Worm (Caenorhabditis elegans): ENCODE measurements around the gene F36G3.3.

The F36G3.3 gene

ce11 chrX:9805426-9805825 is 6.8 kb downstream of the F36G3.3 start:
- TF ChIP-seq peb-1 (tag; optimal IDR thresholded peaks at IDR 0.05) = no peak
- TF ChIP-seq elt-1 (tag; optimal IDR thresholded peaks at IDR 0.05) = no peak
- TF ChIP-seq ztf-4 (tag; optimal IDR thresholded peaks at IDR 0.05) = no peak
- no peak for TF ChIP-seq unc-39 (tag; optimal IDR thresholded peaks at IDR 0.05)
- TF ChIP-seq nhr-21 (tag; optimal IDR thresholded peaks at IDR 0.05) = no peak
- no peak for TF ChIP-seq mab-5 (tag; optimal IDR thresholded peaks at IDR 0.05)
- peak; percentile 8 for TF ChIP-seq sma-9 (GFP tag; optimal IDR thresholded peaks at IDR 0.05)
- no peak for TF ChIP-seq sma-9 (tag; optimal IDR thresholded peaks at IDR 0.05)
- TF ChIP-seq F13H6.1 (tag; optimal IDR thresholded peaks at IDR 0.05) = no peak
- no peak for TF ChIP-seq lin-11 (tag; optimal IDR thresholded peaks at IDR 0.05)

DNA sequence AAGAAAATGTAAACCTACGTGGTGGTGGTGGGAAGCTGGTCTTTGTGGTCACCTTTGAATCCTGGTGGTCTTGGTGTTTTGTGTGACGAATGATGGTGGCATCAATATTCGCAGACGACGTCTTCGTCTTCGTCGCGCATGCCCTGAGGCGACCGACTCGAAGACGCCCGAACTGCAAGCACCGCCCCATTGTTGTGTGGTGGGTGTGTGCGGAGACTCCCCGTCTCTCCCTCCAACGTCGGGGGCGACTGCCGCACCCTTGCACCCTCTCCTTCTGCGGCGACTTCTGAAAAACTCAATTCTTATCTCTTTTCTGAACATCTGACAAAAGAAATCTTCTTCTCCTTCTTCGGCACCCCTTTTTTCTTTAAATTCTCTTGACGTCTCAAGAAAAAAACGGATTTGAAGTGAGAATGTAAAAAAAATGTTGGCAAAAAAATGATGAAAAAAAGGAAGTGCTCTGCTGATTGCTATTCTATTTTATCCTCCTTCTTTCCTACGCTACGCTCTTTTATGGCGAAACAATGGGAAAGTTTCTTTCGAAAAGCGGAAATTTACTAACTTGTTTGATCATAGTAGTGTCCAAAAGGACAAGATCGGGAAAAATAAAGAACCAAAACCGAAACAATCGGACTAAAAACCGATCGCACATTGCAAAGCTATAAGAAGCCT is 8.9 kb downstream of the F36G3.3 start, which contains the start of gene lgc-47:
lgc-47 (minus strand) TSS at position 286 of the 672 bp plus-strand sequence.
- TF ChIP-seq nhr-129 (tag; optimal IDR thresholded peaks at IDR 0.05) (no peak), ztf-1 (GFP tag; conservative IDR thresholded peaks at IDR 0.05) (no peak), nhr-6 (tag; optimal IDR thresholded peaks at IDR 0.05) (no peak), lin-11 (tag; optimal IDR thresholded peaks at IDR 0.05) (no peak)

- no peak for TF ChIP-seq ZK546.5 (tag; optimal IDR thresholded peaks at IDR 0.05)
- no peak for TF ChIP-seq skn-1 (tag; optimal IDR thresholded peaks at IDR 0.05)
- TF ChIP-seq sma-9 (GFP tag; optimal IDR thresholded peaks at IDR 0.05) = peak; percentile 48
- no peak for TF ChIP-seq sma-9 (tag; optimal IDR thresholded peaks at IDR 0.05)
- peak; percentile 24 for TF ChIP-seq unc-55 (GFP tag; optimal IDR thresholded peaks at IDR 0.05)
- peak; percentile 37 for TF ChIP-seq nhr-129 (tag; optimal IDR thresholded peaks at IDR 0.05)
- no peak for TF ChIP-seq Y55F3AM.14 (GFP tag; optimal IDR thresholded peaks at IDR 0.05)
- TF ChIP-seq zag-1 (tag; optimal IDR thresholded peaks at IDR 0.05) = peak; percentile 58
- TF ChIP-seq sma-3 (GFP tag; optimal IDR thresholded peaks at IDR 0.05) = no peak
- TF ChIP-seq elt-3 (tag; optimal IDR thresholded peaks at IDR 0.05) = no peak
- TF ChIP-seq unc-39 (tag; optimal IDR thresholded peaks at IDR 0.05) = no peak
- TF ChIP-seq C34F6.9 (tag; optimal IDR thresholded peaks at IDR 0.05) = peak; percentile 55
- no peak for TF ChIP-seq aly-2 (tag; optimal IDR thresholded peaks at IDR 0.05)
- TF ChIP-seq crh-2 (tag; optimal IDR thresholded peaks at IDR 0.05) = peak; percentile 23
- TF ChIP-seq peb-1 (tag; optimal IDR thresholded peaks at IDR 0.05) = no peak
- TF ChIP-seq lin-39 (tag; optimal IDR thresholded peaks at IDR 0.05) = no peak
Measured at ce11 chrX:9814132-9814811, 15.6 kb downstream of the F36G3.3 start.

DNA sequence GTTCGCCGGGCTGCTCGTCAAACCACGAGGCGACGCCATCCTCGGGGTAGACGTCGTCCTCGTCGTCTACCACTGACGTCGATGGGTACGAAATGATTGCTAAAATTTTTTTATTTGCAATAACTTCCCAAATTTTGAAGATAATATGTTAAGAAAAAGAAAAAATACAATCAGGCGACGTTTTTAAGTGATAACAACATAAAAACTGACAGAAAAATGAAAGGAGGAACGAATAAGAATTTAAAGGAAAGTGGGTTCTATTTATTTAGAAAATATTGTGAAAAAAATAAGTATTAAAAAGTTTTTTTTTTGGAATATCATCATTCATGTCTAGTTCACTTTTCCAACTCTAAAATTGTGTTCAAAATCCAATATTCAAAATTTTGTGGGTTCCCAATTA is 23.5 kb downstream of the F36G3.3 start, which contains the start of gene dpy-22:
dpy-22 (minus strand) TSS at position 101 of the 400 bp plus-strand sequence.
- TF ChIP-seq nhr-237 (tag; optimal IDR thresholded peaks at IDR 0.05) = no peak
- TF ChIP-seq mbf-1 (tag; optimal IDR thresholded peaks at IDR 0.05) = no peak
- no peak for TF ChIP-seq mab-5 (tag; optimal IDR thresholded peaks at IDR 0.05)
- TF ChIP-seq ztf-1 (GFP tag; conservative IDR thresholded peaks at IDR 0.05) = no peak
- no peak for TF ChIP-seq alr-1 (tag; optimal IDR thresholded peaks at IDR 0.05)

DNA sequence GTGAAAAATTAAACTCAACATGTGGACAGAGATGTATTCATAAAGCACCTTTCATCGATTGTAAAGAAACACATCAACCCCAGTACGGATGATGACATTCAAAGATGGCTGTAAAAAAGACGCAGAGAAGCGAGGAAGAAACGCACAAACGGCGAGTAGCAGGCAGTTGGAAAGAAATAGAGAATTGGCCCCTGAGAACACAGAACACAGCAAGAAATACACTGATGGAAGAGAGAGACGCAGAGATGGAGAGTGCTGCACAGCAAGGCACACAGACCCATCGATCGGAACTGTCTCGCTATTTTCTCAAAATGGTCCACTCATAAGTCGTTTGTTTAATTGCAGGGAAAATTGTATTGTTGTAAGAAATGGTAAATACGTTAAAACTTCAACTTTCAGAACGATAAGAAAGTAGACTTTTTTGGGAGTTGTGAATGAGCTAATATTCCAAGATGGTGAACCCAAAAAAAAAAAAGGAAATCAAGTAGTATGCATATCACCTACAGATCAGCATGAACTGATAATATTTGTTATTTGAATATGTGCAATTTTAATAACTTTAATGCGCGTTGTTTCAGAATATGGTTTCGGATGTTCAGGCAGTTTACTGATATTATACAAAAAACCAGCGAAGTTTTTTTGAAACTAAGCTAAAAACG is 24.1 kb downstream of the F36G3.3 start:
- no peak for TF ChIP-seq alr-1 (tag; optimal IDR thresholded peaks at IDR 0.05)
- no peak for TF ChIP-seq unc-39 (tag; optimal IDR thresholded peaks at IDR 0.05)
- TF ChIP-seq nhr-237 (tag; optimal IDR thresholded peaks at IDR 0.05) = no peak
- TF ChIP-seq Y55F3AM.14 (GFP tag; optimal IDR thresholded peaks at IDR 0.05) = no peak
- no peak for TF ChIP-seq egl-27 (tag; optimal IDR thresholded peaks at IDR 0.05)
- no peak for TF ChIP-seq nhr-25 (tag; optimal IDR thresholded peaks at IDR 0.05)
- no peak for TF ChIP-seq nhr-11 (tag; optimal IDR thresholded peaks at IDR 0.05)
- TF ChIP-seq aly-2 (tag; optimal IDR thresholded peaks at IDR 0.05) = no peak
- no peak for TF ChIP-seq ceh-16 (tag; optimal IDR thresholded peaks at IDR 0.05)
- peak; percentile 89 for TF ChIP-seq nhr-129 (tag; optimal IDR thresholded peaks at IDR 0.05)
- TF ChIP-seq mbf-1 (tag; optimal IDR thresholded peaks at IDR 0.05) = no peak
- TF ChIP-seq elt-1 (tag; optimal IDR thresholded peaks at IDR 0.05) = no peak
- no peak for TF ChIP-seq ama-1 (optimal IDR thresholded peaks at IDR 0.05)
- TF ChIP-seq unc-55 (GFP tag; optimal IDR thresholded peaks at IDR 0.05) = peak; percentile 68
- no peak for TF ChIP-seq ztf-11 (tag; optimal IDR thresholded peaks at IDR 0.05)
- no peak for TF ChIP-seq mdl-1 (tag; optimal IDR thresholded peaks at IDR 0.05)
- TF ChIP-seq fos-1 (tag; optimal IDR thresholded peaks at IDR 0.05) = peak; percentile 78
- TF ChIP-seq C34F6.9 (tag; optimal IDR thresholded peaks at IDR 0.05) = peak; percentile 76
- TF ChIP-seq nhr-6 (tag; optimal IDR thresholded peaks at IDR 0.05) = peak; percentile 63
- TF ChIP-seq ZK546.5 (tag; optimal IDR thresholded peaks at IDR 0.05) = no peak
- TF ChIP-seq lin-39 (tag; optimal IDR thresholded peaks at IDR 0.05) = no peak
- TF ChIP-seq nhr-10 (tag; optimal IDR thresholded peaks at IDR 0.05) = no peak
- TF ChIP-seq nhr-77 (tag; optimal IDR thresholded peaks at IDR 0.05) = no peak
- peak; percentile 77 for TF ChIP-seq crh-2 (tag; optimal IDR thresholded peaks at IDR 0.05)
- peak; percentile 68 for TF ChIP-seq F13H6.1 (tag; optimal IDR thresholded peaks at IDR 0.05)
- peak; percentile 26 for TF ChIP-seq sma-9 (GFP tag; optimal IDR thresholded peaks at IDR 0.05)
- TF ChIP-seq sma-9 (tag; optimal IDR thresholded peaks at IDR 0.05) = no peak
- no peak for TF ChIP-seq ztf-1 (GFP tag; conservative IDR thresholded peaks at IDR 0.05)
- peak in 1 of 2 experiments; percentile 52 for TF ChIP-seq lsy-2 (tag; optimal IDR thresholded peaks at IDR 0.05)
- peak; percentile 20 for TF ChIP-seq sma-3 (GFP tag; optimal IDR thresholded peaks at IDR 0.05)
- TF ChIP-seq dmd-4 (tag; optimal IDR thresholded peaks at IDR 0.05) = no peak
- peak; percentile 41 for TF ChIP-seq zag-1 (tag; optimal IDR thresholded peaks at IDR 0.05)
